Worm (Caenorhabditis elegans): ENCODE results near the gene F14F7.4.

F14F7.4 gene

ce11 chrIII:13058140-13058539 is 28.6 kb upstream of the F14F7.4 start:
- no peak for TF ChIP-seq nhr-11 (tag; optimal IDR thresholded peaks at IDR 0.05)
- TF ChIP-seq zip-5 (tag; optimal IDR thresholded peaks at IDR 0.05) = no peak
- TF ChIP-seq T23F11.4 (GFP tag; optimal IDR thresholded peaks at IDR 0.05) = no peak
- no peak for TF ChIP-seq nfya-1 (tag; optimal IDR thresholded peaks at IDR 0.05)
- no peak for TF ChIP-seq ceh-18 (tag; optimal IDR thresholded peaks at IDR 0.05)
- TF ChIP-seq ceh-31 (tag; optimal IDR thresholded peaks at IDR 0.05) = no peak
- TF ChIP-seq lin-11 (tag; optimal IDR thresholded peaks at IDR 0.05) = no peak
- TF ChIP-seq ahr-1 (tag; optimal IDR thresholded peaks at IDR 0.05) = no peak
- no peak for TF ChIP-seq fax-1 (tag; optimal IDR thresholded peaks at IDR 0.05)
- TF ChIP-seq dmd-4 (tag; optimal IDR thresholded peaks at IDR 0.05; ENCODE audit: borderline replicate concordance) = no peak
- no peak for TF ChIP-seq ceh-48 (tag; optimal IDR thresholded peaks at IDR 0.05)
- TF ChIP-seq pat-9 (tag; optimal IDR thresholded peaks at IDR 0.05) = no peak
- no peak for TF ChIP-seq tbx-7 (tag; optimal IDR thresholded peaks at IDR 0.05)
- no peak for TF ChIP-seq unc-42 (tag; optimal IDR thresholded peaks at IDR 0.05)
- no peak for TF ChIP-seq C38D4.7 (GFP tag; optimal IDR thresholded peaks at IDR 0.05)
- TF ChIP-seq pqm-1 (tag; optimal IDR thresholded peaks at IDR 0.05) = no peak
- no peak for TF ChIP-seq hlh-30 (tag; optimal IDR thresholded peaks at IDR 0.05; ENCODE audit: insufficient read depth)
- no peak for TF ChIP-seq pha-2 (tag; optimal IDR thresholded peaks at IDR 0.05)
- no peak for TF ChIP-seq ceh-2 (tag; optimal IDR thresholded peaks at IDR 0.05)

ce11 chrIII:13056735-13057134 is 27.2 kb upstream of the F14F7.4 start:
- TF ChIP-seq mec-3 (tag; optimal IDR thresholded peaks at IDR 0.05; ENCODE audit: borderline replicate concordance) = no peak
- no peak for TF ChIP-seq eyg-1 (tag; optimal IDR thresholded peaks at IDR 0.05)
- TF ChIP-seq pax-1 (tag; optimal IDR thresholded peaks at IDR 0.05) = no peak
- TF ChIP-seq dmd-4 (tag; optimal IDR thresholded peaks at IDR 0.05; ENCODE audit: borderline replicate concordance) = no peak
- TF ChIP-seq hlh-30 (tag; optimal IDR thresholded peaks at IDR 0.05; ENCODE audit: insufficient read depth) = peak; percentile 21

- TF ChIP-seq fkh-10 (GFP tag; optimal IDR thresholded peaks at IDR 0.05) (no peak), K02D7.2 (tag; optimal IDR thresholded peaks at IDR 0.05) (peak; percentile 21), dve-1 (tag; optimal IDR thresholded peaks at IDR 0.05) (peak; percentile 70)
These were observed 26.7 kb upstream of the F14F7.4 start for ce11 chrIII:13056230-13056629.

ce11 chrIII:13055342-13055741 is 25.8 kb upstream of the F14F7.4 start, which contains the start of gene F54F12.1:
TSS of gene F54F12.1 (minus strand) at chrIII:13055442.
- no peak for TF ChIP-seq hlh-13 (GFP tag; optimal IDR thresholded peaks at IDR 0.05)
- no peak for TF ChIP-seq ztf-16 (tag; optimal IDR thresholded peaks at IDR 0.05)
- no peak for TF ChIP-seq unc-86 (tag; optimal IDR thresholded peaks at IDR 0.05)
- no peak for TF ChIP-seq hlh-6 (tag; optimal IDR thresholded peaks at IDR 0.05)
- no peak for TF ChIP-seq unc-55 (GFP tag; optimal IDR thresholded peaks at IDR 0.05)
- no peak for TF ChIP-seq hlh-30 (tag; optimal IDR thresholded peaks at IDR 0.05; ENCODE audit: insufficient read depth)
- no peak for TF ChIP-seq pax-1 (tag; optimal IDR thresholded peaks at IDR 0.05)
- no peak for TF ChIP-seq C38D4.7 (GFP tag; optimal IDR thresholded peaks at IDR 0.05)
- no peak for TF ChIP-seq ceh-30 (tag; optimal IDR thresholded peaks at IDR 0.05)
- TF ChIP-seq ceh-14 (tag; optimal IDR thresholded peaks at IDR 0.05) = no peak
- TF ChIP-seq nhr-232 (tag; optimal IDR thresholded peaks at IDR 0.05) = no peak
- TF ChIP-seq ceh-24 (tag; optimal IDR thresholded peaks at IDR 0.05) = no peak
- no peak for TF ChIP-seq F13H6.1 (tag; optimal IDR thresholded peaks at IDR 0.05)
- no peak for TF ChIP-seq ceh-48 (tag; optimal IDR thresholded peaks at IDR 0.05)
- TF ChIP-seq pha-2 (tag; optimal IDR thresholded peaks at IDR 0.05) = no peak
- no peak for TF ChIP-seq unc-3 (GFP tag; conservative IDR thresholded peaks at IDR 0.05)
- TF ChIP-seq unc-3 (tag; optimal IDR thresholded peaks at IDR 0.05) = no peak
- no peak for TF ChIP-seq elt-4 (tag; optimal IDR thresholded peaks at IDR 0.05)
- no peak for TF ChIP-seq pha-4 (tag; optimal IDR thresholded peaks at IDR 0.05)
- TF ChIP-seq syd-9 (tag; optimal IDR thresholded peaks at IDR 0.05) = no peak
- no peak for TF ChIP-seq sox-2 (GFP tag; IDR thresholded peaks at IDR 0.05)

Data from whole organism, late embryonic.